Worm (Caenorhabditis elegans): Measurements from ENCODE around the gene C08F11.10.
"Not testable (repeated sequence)": the region's sequence is repeated elsewhere in the genome, so short reads cannot be mapped to it uniquely, and the experiment has no call there.

Gene C08F11.10

DNA sequence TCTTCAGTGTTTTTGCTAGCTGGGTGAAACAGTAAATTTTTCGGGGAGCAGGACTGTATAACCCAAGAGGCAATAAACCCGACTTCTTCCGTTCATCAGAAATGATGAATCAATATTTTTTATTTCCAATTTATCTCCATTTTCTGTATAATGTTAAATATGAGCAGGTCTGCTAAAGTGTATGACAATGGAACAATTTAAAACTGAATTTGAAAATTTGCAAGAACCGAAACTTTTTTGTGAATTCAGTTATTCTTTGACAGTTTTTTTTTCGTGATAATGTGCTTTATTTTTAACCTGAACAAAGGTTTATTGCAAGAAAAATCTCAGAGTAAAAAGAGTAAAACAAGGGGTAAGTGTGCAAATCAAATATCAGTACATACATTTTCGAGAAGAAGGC lies 16.0 kb upstream of the C08F11.10 start (continued):
- TF ChIP-seq F10E7.11 (tag; optimal IDR thresholded peaks at IDR 0.05) (no peak), B0261.1 (tag; optimal IDR thresholded peaks at IDR 0.05) (no peak), B0035.1 (tag; optimal IDR thresholded peaks at IDR 0.05) (no peak), ZK185.1 (tag; optimal IDR thresholded peaks at IDR 0.05; ENCODE audit: poor library complexity, severe bottlenecking) (no peak), D2030.7 (GFP tag; IDR thresholded peaks at IDR 0.05) (no peak), ceh-100 (GFP tag; IDR thresholded peaks at IDR 0.05) (no peak), atf-7 (tag; optimal IDR thresholded peaks at IDR 0.05) (no peak), repo-1 (tag; optimal IDR thresholded peaks at IDR 0.05) (no peak), chd-7 (tag; optimal IDR thresholded peaks at IDR 0.05) (no peak), him-1 (tag; optimal IDR thresholded peaks at IDR 0.05) (no peak), tlf-1 (GFP tag; optimal IDR thresholded peaks at IDR 0.05) (no peak), hlh-12 (tag; optimal IDR thresholded peaks at IDR 0.05) (no peak), lin-26 (GFP tag; IDR thresholded peaks at IDR 0.05) (no peak), dox-1 (GFP tag; IDR thresholded peaks at IDR 0.05) (no peak), snpc-3.4 (tag; optimal IDR thresholded peaks at IDR 0.05) (no peak), madf-8 (GFP tag; conservative IDR thresholded peaks at IDR 0.05) (no peak), egl-44 (GFP tag; IDR thresholded peaks at IDR 0.05) (no peak), xnd-1 (tag; optimal IDR thresholded peaks at IDR 0.05) (no peak), C17E4.6 (GFP tag; IDR thresholded peaks at IDR 0.05) (no peak)

- TF ChIP-seq nhr-90 (tag; optimal IDR thresholded peaks at IDR 0.05) (no peak), hsf-1 (GFP tag; IDR thresholded peaks at IDR 0.05) (no peak), cebp-2 (GFP tag; IDR thresholded peaks at IDR 0.05) (no peak), T07F8.4 (tag; optimal IDR thresholded peaks at IDR 0.05) (no peak), nfyb-1 (GFP tag; IDR thresholded peaks at IDR 0.05) (no peak), gei-17 (GFP tag; optimal IDR thresholded peaks at IDR 0.05) (no peak), ztf-6 (GFP tag; IDR thresholded peaks at IDR 0.05) (no peak), snpc-4 (GFP tag; optimal IDR thresholded peaks at IDR 0.05) (no peak), snpc-4 (tag; optimal IDR thresholded peaks at IDR 0.05) (no peak), fkh-3 (tag; optimal IDR thresholded peaks at IDR 0.05) (no peak), nfya-2 (GFP tag; IDR thresholded peaks at IDR 0.05) (no peak), aptf-3 (GFP tag; IDR thresholded peaks at IDR 0.05) (no peak), bed-2 (GFP tag; IDR thresholded peaks at IDR 0.05) (no peak), ama-1 (optimal IDR thresholded peaks at IDR 0.05) (no peak), ama-1 (GFP tag; optimal IDR thresholded peaks at IDR 0.05) (no peak), him-1 (tag; optimal IDR thresholded peaks at IDR 0.05) (no peak)
Measured at ce11 chrIV:13664090-13664489, 15.1 kb upstream of the C08F11.10 start, which contains the start of gene Y45F10C.4. Gene Y45F10C.4, minus strand, starts transcription at chrIV:13664190.

- not testable (repeated sequence) for TF ChIP-seq fkh-3 (tag; optimal IDR thresholded peaks at IDR 0.05); ceh-79 (tag; optimal IDR thresholded peaks at IDR 0.05); ceh-100 (GFP tag; IDR thresholded peaks at IDR 0.05)
Measured at ce11 chrIV:13662570-13662969, 13.5 kb upstream of the C08F11.10 start, which contains the start of gene Y45F10C.2. Gene Y45F10C.2, minus strand, starts transcription at chrIV:13662670.

DNA sequence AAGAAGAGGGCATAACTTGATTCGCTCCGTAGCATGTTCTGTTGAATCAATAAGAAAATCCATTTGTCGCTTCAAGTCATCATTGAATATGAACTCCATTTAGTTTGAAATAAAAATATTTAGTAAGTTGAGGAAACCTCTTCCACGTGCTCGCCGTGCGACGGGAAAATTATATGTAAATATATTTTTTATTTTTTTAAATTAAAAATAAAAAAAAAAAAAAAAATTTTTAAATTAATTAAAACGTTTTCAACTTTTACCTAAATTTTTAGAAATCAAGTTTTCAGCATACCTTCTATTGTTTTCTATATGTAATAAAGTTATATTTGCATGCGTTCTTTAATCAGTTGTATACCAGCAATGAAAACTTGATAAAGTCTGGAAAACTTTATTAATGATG lies 10.4 kb upstream of the C08F11.10 start, which contains the start of gene Y45F10C.1:
Gene Y45F10C.1 (minus strand): TSS at position 101 of the 400 bp plus-strand sequence.
- TF ChIP-seq zfh-2 (GFP tag; conservative IDR thresholded peaks at IDR 0.05); nhr-27 (tag; optimal IDR thresholded peaks at IDR 0.05); egl-44 (GFP tag; IDR thresholded peaks at IDR 0.05): not testable (repeated sequence)

All from whole organism, young adult.